Fruit fly (Drosophila melanogaster) whole organism, wandering third instar larva: Measurements from ENCODE around the gene Eip74EF.

Experiments used
- Dfd ChIP-seq: fragments of >200 bp; optimal IDR thresholded peaks from 2 replicates; lab custom pipeline; 2017; ENCODE audit warnings: missing biosample characterization, missing genetic modification characterization
- Hr78 ChIP-seq: fragments of >200 bp; optimal IDR thresholded peaks from 2 replicates; lab custom pipeline; 2017; ENCODE audit warnings: missing biosample characterization, missing genetic modification characterization
- Myc ChIP-seq: fragments of >200 bp; optimal IDR thresholded peaks from 2 replicates; lab custom pipeline; 2017
- N ChIP-seq: fragments of >200 bp; optimal IDR thresholded peaks from 2 replicates; lab custom pipeline; 2018; ENCODE audit warnings: missing biosample characterization, missing external identifiers, missing genetic modification characterization
- OdsH ChIP-seq: fragments of 200-800 bp; sonication (Bioruptor generic); optimal IDR thresholded peaks from 2 replicates; lab custom pipeline; 2016; ENCODE audit warnings: missing biosample characterization, mild to moderate bottlenecking, missing genetic modification characterization
- Rel ChIP-seq, 2 experiments: fragments of 200-800 bp; sonication (Bioruptor generic) in 1 of 2; optimal IDR thresholded peaks; 2 replicates in 1 of 2; 3 replicates in 1 of 2; lab custom pipeline; 2016 to 2019; ENCODE audit warnings: mild to moderate bottlenecking in 2 of 2, missing biosample characterization in 2 of 2, missing genetic modification characterization in 2 of 2, moderate library complexity in 1 of 2
- Sp1 ChIP-seq: fragments of 200-800 bp; sonication (Bioruptor generic); optimal IDR thresholded peaks from 3 replicates; lab custom pipeline; 2019; ENCODE audit warnings: missing biosample characterization, mild to moderate bottlenecking, missing genetic modification characterization, moderate library complexity
- brk ChIP-seq: fragments of 200-800 bp; sonication (Bioruptor generic); optimal IDR thresholded peaks from 2 replicates; lab custom pipeline; 2016; ENCODE audit warnings: missing biosample characterization, mild to moderate bottlenecking, missing genetic modification characterization
- fru ChIP-seq: fragments of 200-800 bp; sonication (Bioruptor generic); optimal IDR thresholded peaks from 3 replicates; lab custom pipeline; 2016; ENCODE audit warnings: missing biosample characterization, mild to moderate bottlenecking, missing genetic modification characterization
- pan ChIP-seq: fragments of >200 bp; optimal IDR thresholded peaks from 2 replicates; lab custom pipeline; 2017

DNA sequence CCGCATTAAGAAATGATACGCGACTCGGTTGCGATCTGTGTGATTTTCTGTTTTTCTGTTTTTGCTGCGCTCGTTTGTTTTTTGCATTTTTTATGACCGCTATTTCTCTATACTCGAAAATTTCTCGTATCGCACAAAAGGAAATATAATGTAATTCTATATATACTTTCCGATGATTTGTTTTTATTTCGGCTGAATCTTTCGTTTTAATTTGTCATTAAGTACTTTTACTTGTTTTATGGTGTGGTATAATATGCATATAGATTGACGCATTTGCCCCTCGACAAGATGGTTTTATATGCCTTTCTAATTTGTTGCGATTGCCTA is 48.6 kb downstream of the Eip74EF start:
- TF ChIP-seq fru (GFP tag; lab: Kevin White, UChicago): no peak
- TF ChIP-seq pan: no peak
- TF ChIP-seq Dfd (GFP tag; lab: Kevin White, UChicago): no peak
- TF ChIP-seq Hr78 (GFP tag; lab: Kevin White, UChicago): no peak
- no peak for TF ChIP-seq OdsH (GFP tag; lab: Kevin White, UChicago)
- TF ChIP-seq N (GFP tag; lab: Kevin White, UChicago): no peak
- peak; percentile 44 for TF ChIP-seq Sp1 (GFP tag; lab: Kevin White, UChicago)
- no peak for TF ChIP-seq brk (GFP tag; lab: Kevin White, UChicago)
- no peak for TF ChIP-seq Myc (lab: Kevin White, UChicago)
- no peak for TF ChIP-seq Rel (GFP tag; optimal IDR thresholded peaks at IDR 0.05; lab: Kevin White, UChicago)
- TF ChIP-seq Rel (tag; optimal IDR thresholded peaks at IDR 0.05; lab: Kevin White, UChicago): peak; percentile 81
